Fruit fly (Drosophila melanogaster) whole organism, adult: Measurements from ENCODE around the gene Trf5.

ENCODE experiments used
- CG12768 ChIP-seq: fragments of 200-800 bp; sonication (Bioruptor generic); optimal IDR thresholded peaks from 2 replicates; lab custom pipeline; 2017; ENCODE audit warnings: missing biosample characterization, missing genetic modification characterization, mild to moderate bottlenecking, moderate library complexity, missing genetic modification reagents
- Clk ChIP-seq: fragments of 200-800 bp; sonication (Bioruptor generic); optimal IDR thresholded peaks from 2 replicates; lab custom pipeline; 2017; ENCODE audit warnings: missing biosample characterization, missing genetic modification characterization

DNA sequence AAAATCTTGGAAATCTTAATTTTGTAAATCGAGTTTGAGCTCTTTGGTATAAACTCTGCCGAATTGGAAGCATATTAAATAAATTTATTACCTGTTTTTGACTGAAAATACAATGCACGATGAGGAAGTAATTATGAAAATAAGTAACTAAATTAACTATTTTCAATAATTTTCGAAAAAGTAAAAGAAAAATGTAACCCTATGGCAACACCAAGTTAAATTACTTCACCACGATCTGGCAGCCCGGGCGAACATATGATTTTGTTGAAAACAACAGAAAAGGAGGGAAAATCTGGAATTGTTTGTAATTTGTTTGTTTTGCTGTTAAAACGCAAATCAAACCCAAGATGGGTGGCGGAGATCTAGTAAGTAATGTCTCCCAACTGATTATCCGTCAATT lies 48.6 kb upstream of the Trf5 start, which contains the start of the genes CG9961 and Cwc25:
- TF ChIP-seq CG12768 (GFP tag; lab: Kevin White, UChicago), result no peak
- TF ChIP-seq Clk (GFP tag; lab: Kevin White, UChicago), result no peak
